Fruit fly (Drosophila melanogaster): ENCODE results near the gene ome.

DNA sequence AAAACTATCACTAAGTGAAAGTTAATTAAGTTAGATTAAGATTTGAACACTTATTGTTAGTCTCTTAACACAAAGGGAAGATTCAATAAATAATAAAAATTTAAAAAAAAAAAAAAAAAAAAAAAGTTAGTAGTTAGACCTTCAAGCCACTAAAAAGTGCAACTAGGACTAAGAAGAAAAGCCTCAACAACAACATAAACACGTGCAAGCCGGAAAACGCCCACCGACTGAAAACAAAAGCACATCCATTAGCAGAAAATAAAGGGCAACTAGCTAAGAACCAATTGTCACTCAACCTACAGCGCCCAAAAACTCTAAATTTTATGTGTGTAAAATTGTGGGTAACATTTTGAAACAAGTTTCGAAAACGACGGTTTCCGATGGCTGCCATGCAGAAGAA is 55.8 kb downstream of the ome start, which contains the start of gene CG13473:
- TF ChIP-seq CG8159 (tag; optimal IDR thresholded peaks at IDR 0.05) (no peak), CG4496 (GFP tag; IDR thresholded peaks at IDR 0.05) (no peak), CG17806 (tag; optimal IDR thresholded peaks at IDR 0.05) (no peak)
